Worm (Caenorhabditis elegans): Measurements from ENCODE around the gene clu-1.

clu-1 gene

ce11 chrIII:9516148-9516547 lies 5.1 kb downstream of the clu-1 start, which contains the start of gene F55H2.7:
Gene F55H2.7 (minus strand): TSS chrIII:9516248.
- TF ChIP-seq somi-1 (GFP tag; optimal IDR thresholded peaks at IDR 0.05) (no peak), bed-2 (GFP tag; IDR thresholded peaks at IDR 0.05) (no peak), snpc-3.4 (tag; optimal IDR thresholded peaks at IDR 0.05) (peak; percentile 8), ceh-58 (GFP tag; IDR thresholded peaks at IDR 0.05) (no peak), hmg-1.2 (GFP tag; IDR thresholded peaks at IDR 0.05) (no peak), B0261.1 (tag; optimal IDR thresholded peaks at IDR 0.05) (no peak), aptf-2 (GFP tag; conservative IDR thresholded peaks at IDR 0.05) (no peak)

- no peak for TF ChIP-seq ceh-79 (tag; optimal IDR thresholded peaks at IDR 0.05)
These were observed 7.7 kb downstream of the clu-1 start, which contains the start of gene F55H2.8 for ce11 chrIII:9513569-9513968. Gene F55H2.8 (plus strand): TSS chrIII:9513869.

DNA sequence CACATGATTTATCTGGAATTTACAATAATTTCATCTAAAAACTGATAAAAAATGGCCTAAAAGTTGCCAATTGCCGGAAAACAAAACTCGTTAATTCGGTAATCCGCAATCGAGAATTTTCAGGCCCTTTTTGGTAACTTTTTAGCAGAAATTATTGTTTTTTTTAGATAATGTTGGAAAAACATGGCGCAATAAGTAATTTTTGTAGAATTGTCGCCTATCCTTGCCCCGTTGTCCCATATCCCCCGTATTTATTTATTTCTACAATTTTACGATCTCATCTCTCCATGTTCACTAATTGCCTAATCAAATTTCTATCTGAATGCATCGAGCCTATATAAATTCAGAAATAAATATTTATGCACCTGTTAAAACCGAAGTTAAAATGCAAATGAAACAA lies 8.3 kb downstream of the clu-1 start:
- TF ChIP-seq hrde-1 (tag; optimal IDR thresholded peaks at IDR 0.05; ENCODE audit: borderline replicate concordance) (peak; percentile 14), hmg-1.2 (GFP tag; IDR thresholded peaks at IDR 0.05) (0 out of 2 replicates have a peak, but pooled peaks have one; percentile 17), egrh-3 (GFP tag; IDR thresholded peaks at IDR 0.05) (no peak), madf-6 (GFP tag; IDR thresholded peaks at IDR 0.05) (0 out of 2 replicates have a peak, but pooled peaks have one; percentile 20), C17E4.6 (GFP tag; IDR thresholded peaks at IDR 0.05) (no peak), him-1 (tag; optimal IDR thresholded peaks at IDR 0.05) (peak; percentile 92), T26A5.8 (tag; optimal IDR thresholded peaks at IDR 0.05) (no peak), aptf-2 (GFP tag; conservative IDR thresholded peaks at IDR 0.05) (no peak), F33H1.4 (GFP tag; IDR thresholded peaks at IDR 0.05) (no peak), ama-1 (optimal IDR thresholded peaks at IDR 0.05) (no peak), ama-1 (GFP tag; optimal IDR thresholded peaks at IDR 0.05) (no peak), nfya-1 (tag; optimal IDR thresholded peaks at IDR 0.05; ENCODE audit: borderline replicate concordance, insufficient read depth) (no peak), let-526 (GFP tag; IDR thresholded peaks at IDR 0.05) (no peak), lsl-1 (GFP tag; optimal IDR thresholded peaks at IDR 0.05) (no peak), Y79H2A.3 (GFP tag; conservative IDR thresholded peaks at IDR 0.05) (0 out of 2 replicates have a peak, but pooled peaks have one; percentile 29), F37B4.10 (GFP tag; IDR thresholded peaks at IDR 0.05) (no peak), ekl-4 (GFP tag; IDR thresholded peaks at IDR 0.05) (no peak), snpc-1.3 (tag; optimal IDR thresholded peaks at IDR 0.05; ENCODE audit: insufficient read depth) (peak; percentile 2), mes-4 (tag; optimal IDR thresholded peaks at IDR 0.05) (no peak), Y56A3A.18 (GFP tag; IDR thresholded peaks at IDR 0.05) (no peak), nhr-90 (tag; optimal IDR thresholded peaks at IDR 0.05) (no peak), dox-1 (GFP tag; IDR thresholded peaks at IDR 0.05) (no peak), F57A8.1 (GFP tag; optimal IDR thresholded peaks at IDR 0.05) (no peak), tbx-9 (tag; optimal IDR thresholded peaks at IDR 0.05; ENCODE audit: borderline replicate concordance) (no peak), ceh-58 (GFP tag; IDR thresholded peaks at IDR 0.05) (no peak), athp-1 (tag; optimal IDR thresholded peaks at IDR 0.05) (peak; percentile 8)

DNA sequence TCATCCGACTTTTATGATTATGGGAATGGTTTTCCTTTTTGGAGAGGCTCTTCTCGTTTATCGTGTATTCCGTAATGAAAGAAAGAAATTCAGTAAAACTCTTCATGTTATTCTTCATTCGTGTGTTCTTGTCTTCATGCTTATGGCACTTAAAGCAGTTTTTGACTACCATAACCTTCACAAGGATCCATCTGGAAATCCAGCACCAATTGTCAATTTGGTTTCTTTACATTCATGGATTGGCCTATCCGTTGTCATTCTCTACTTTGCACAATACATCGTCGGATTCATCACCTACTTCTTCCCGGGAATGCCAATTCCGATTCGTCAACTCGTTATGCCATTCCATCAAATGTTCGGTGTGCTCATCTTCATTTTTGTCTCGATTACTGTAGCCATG lies 9.6 kb downstream of the clu-1 start:
- TF ChIP-seq him-1 (tag; optimal IDR thresholded peaks at IDR 0.05) (no peak), ztf-22 (GFP tag; optimal IDR thresholded peaks at IDR 0.05) (no peak), F37B4.10 (GFP tag; IDR thresholded peaks at IDR 0.05) (no peak), lsy-27 (tag; optimal IDR thresholded peaks at IDR 0.05; ENCODE audit: borderline replicate concordance, insufficient read depth) (no peak), K12H6.12 (tag; optimal IDR thresholded peaks at IDR 0.05) (no peak), attf-6 (GFP tag; IDR thresholded peaks at IDR 0.05) (no peak), let-526 (GFP tag; IDR thresholded peaks at IDR 0.05) (no peak), snpc-4 (GFP tag; optimal IDR thresholded peaks at IDR 0.05) (no peak), snpc-4 (tag; optimal IDR thresholded peaks at IDR 0.05) (no peak), sea-2 (GFP tag; IDR thresholded peaks at IDR 0.05) (no peak), lir-1 (GFP tag; conservative IDR thresholded peaks at IDR 0.05) (no peak), hmg-1.2 (GFP tag; IDR thresholded peaks at IDR 0.05) (no peak), ekl-4 (GFP tag; IDR thresholded peaks at IDR 0.05) (no peak; the same call in 1 of the 2 replicates), dpl-1 (GFP tag; optimal IDR thresholded peaks at IDR 0.05) (no peak), madf-6 (GFP tag; IDR thresholded peaks at IDR 0.05) (no peak), ceh-100 (GFP tag; IDR thresholded peaks at IDR 0.05) (no peak), madf-3 (GFP tag; IDR thresholded peaks at IDR 0.05) (no peak), dox-1 (GFP tag; IDR thresholded peaks at IDR 0.05) (no peak), ets-4 (GFP tag; optimal IDR thresholded peaks at IDR 0.05) (no peak), ceh-27 (GFP tag; optimal IDR thresholded peaks at IDR 0.05) (no peak)

Measured in whole organism, young adult.